Fruit fly (Drosophila melanogaster): ENCODE results near the gene nsl1.

nsl1 gene

dm6 chr3R:15804678-15805077 lies 11.1 kb downstream of the nsl1 start:
- TF ChIP-seq CTCF (optimal IDR thresholded peaks at IDR 0.05) (no peak), CG8478 (optimal IDR thresholded peaks at IDR 0.05) (no peak)

- no peak for TF ChIP-seq CTCF (optimal IDR thresholded peaks at IDR 0.05)
- TF ChIP-seq CG8478 (optimal IDR thresholded peaks at IDR 0.05), result no peak
Observed at dm6 chr3R:15806341-15806740, 12.8 kb downstream of the nsl1 start.

- TF ChIP-seq CTCF (optimal IDR thresholded peaks at IDR 0.05) (no peak), CG8478 (optimal IDR thresholded peaks at IDR 0.05) (no peak)
Observed at dm6 chr3R:15807306-15807705, 13.7 kb downstream of the nsl1 start.

- TF ChIP-seq CG8478 (optimal IDR thresholded peaks at IDR 0.05) (no peak), CTCF (optimal IDR thresholded peaks at IDR 0.05) (no peak)
Observed at dm6 chr3R:15807877-15808381, 14.3 kb downstream of the nsl1 start.

- TF ChIP-seq CTCF (optimal IDR thresholded peaks at IDR 0.05) (no peak), CG8478 (optimal IDR thresholded peaks at IDR 0.05) (no peak)
Observed at dm6 chr3R:15810369-15810768, 16.8 kb downstream of the nsl1 start.

dm6 chr3R:15814150-15814549 lies 20.6 kb downstream of the nsl1 start:
- TF ChIP-seq CG8478 (optimal IDR thresholded peaks at IDR 0.05), result no peak
- no peak for TF ChIP-seq CTCF (optimal IDR thresholded peaks at IDR 0.05)

- TF ChIP-seq CTCF (optimal IDR thresholded peaks at IDR 0.05), result no peak
Observed at dm6 chr3R:15816276-15816675, 22.7 kb downstream of the nsl1 start.

- TF ChIP-seq CG8478 (optimal IDR thresholded peaks at IDR 0.05), result no peak
- TF ChIP-seq CTCF (optimal IDR thresholded peaks at IDR 0.05), result no peak
Observed at dm6 chr3R:15825521-15825920, 31.9 kb downstream of the nsl1 start, which contains the start of gene CG4576. TSS of gene CG4576 (plus strand) at chr3R:15825747.

- TF ChIP-seq CG8478 (optimal IDR thresholded peaks at IDR 0.05) (no peak), CTCF (optimal IDR thresholded peaks at IDR 0.05) (no peak)
Observed at dm6 chr3R:15827559-15827958, 34.0 kb downstream of the nsl1 start.

- no peak for TF ChIP-seq CTCF (optimal IDR thresholded peaks at IDR 0.05)
- TF ChIP-seq CG8478 (optimal IDR thresholded peaks at IDR 0.05), result no peak
Observed at dm6 chr3R:15832525-15832924, 38.9 kb downstream of the nsl1 start, which contains the start of gene rec. TSS of gene rec (minus strand) at chr3R:15832632.

dm6 chr3R:15833332-15833731 lies 39.8 kb downstream of the nsl1 start, which contains the start of gene CG43318:
TSS of gene CG43318 (minus strand) at chr3R:15833432.
- no peak for TF ChIP-seq CG8478 (optimal IDR thresholded peaks at IDR 0.05)
- TF ChIP-seq CTCF (optimal IDR thresholded peaks at IDR 0.05), result no peak

dm6 chr3R:15834375-15835031 lies 40.9 kb downstream of the nsl1 start, which contains the start of the genes CG43317 and Arpc3A:
TSS of gene CG43317 (minus strand) at chr3R:15834425.
TSS of gene Arpc3A (plus strand) at chr3R:15834648.
- TF ChIP-seq CG8478 (optimal IDR thresholded peaks at IDR 0.05) (no peak), CTCF (optimal IDR thresholded peaks at IDR 0.05) (no peak)

dm6 chr3R:15836864-15837824 lies 43.6 kb downstream of the nsl1 start, which contains the start of the genes ND-23 and spn-E:
TSS of gene ND-23 (minus strand) at chr3R:15837117.
TSS of gene spn-E (plus strand) at chr3R:15837419.
- TF ChIP-seq CTCF (optimal IDR thresholded peaks at IDR 0.05) (no peak), CG8478 (optimal IDR thresholded peaks at IDR 0.05) (no peak)

dm6 chr3R:15839294-15839693 lies 45.7 kb downstream of the nsl1 start, which contains the start of gene Pbp45:
TSS of gene Pbp45 (minus strand) at chr3R:15839515.
- TF ChIP-seq CG8478 (optimal IDR thresholded peaks at IDR 0.05) (no peak), CTCF (optimal IDR thresholded peaks at IDR 0.05) (no peak)

- TF ChIP-seq CTCF (optimal IDR thresholded peaks at IDR 0.05), result no peak
- no peak for TF ChIP-seq CG8478 (optimal IDR thresholded peaks at IDR 0.05)
Observed at dm6 chr3R:15846234-15846633, 52.7 kb downstream of the nsl1 start, which contains the start of gene CG4546. TSS of gene CG4546 (plus strand) at chr3R:15846534.
